Worm (Caenorhabditis elegans): ENCODE results near the gene pole-2.
A peak's percentile ranks its signal among the peaks of the same experiment; 100 is the strongest.
"Not testable (repeated sequence)": the region's sequence is repeated elsewhere in the genome, so short reads cannot be mapped to it uniquely, and the experiment has no call there.

The pole-2 gene

ce11 chrIV:8715032-8715431 lies 28.6 kb upstream of the pole-2 start, which contains the start of the genes parg-2 and ipla-5:
parg-2 (minus strand) TSS chrIV:8715132.
ipla-5 (plus strand) TSS chrIV:8715247.
- not testable (repeated sequence) for TF ChIP-seq egl-44 (GFP tag; IDR thresholded peaks at IDR 0.05); nhr-120 (GFP tag; IDR thresholded peaks at IDR 0.05); lin-54 (GFP tag; optimal IDR thresholded peaks at IDR 0.05)

DNA sequence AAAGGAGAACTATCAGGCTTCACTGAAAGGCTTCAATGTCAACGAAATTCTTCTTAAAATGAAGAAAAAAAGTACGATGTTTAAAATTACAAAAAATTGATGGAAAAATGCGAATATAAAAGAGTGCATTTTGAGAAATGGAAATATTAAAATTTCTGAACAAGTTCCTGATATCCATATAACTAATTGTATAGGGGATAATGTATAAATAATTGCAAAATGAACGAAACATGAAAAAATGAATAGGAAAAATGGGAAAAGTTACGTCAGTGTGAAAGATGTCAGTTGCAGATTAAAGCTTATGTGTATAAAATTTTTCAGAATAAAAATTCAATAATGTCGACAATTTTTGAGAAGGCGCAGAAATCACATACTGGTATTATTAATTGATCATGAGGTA lies 21.6 kb upstream of the pole-2 start:
- TF ChIP-seq dox-1 (GFP tag; IDR thresholded peaks at IDR 0.05): no peak
- no peak for TF ChIP-seq K12H6.12 (tag; optimal IDR thresholded peaks at IDR 0.05)

DNA sequence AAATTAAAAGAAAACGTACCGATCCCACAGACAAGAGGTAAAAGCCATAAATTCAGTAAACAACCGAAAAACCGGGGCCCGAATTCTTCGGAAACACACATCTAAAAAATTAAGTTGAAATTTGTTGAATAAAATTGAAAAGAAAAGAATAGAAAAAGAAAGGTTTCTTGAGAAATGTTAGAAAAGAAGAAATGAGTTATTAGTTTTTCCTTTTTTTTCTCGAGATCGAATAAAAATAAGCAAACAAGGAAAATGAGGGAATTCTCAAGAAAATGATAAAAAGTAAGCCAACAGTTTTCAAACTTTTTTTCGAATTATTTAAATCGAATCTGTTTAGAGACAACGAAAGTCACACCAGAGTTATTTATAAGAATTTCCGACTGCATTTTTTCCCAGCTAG lies 19.1 kb upstream of the pole-2 start, which contains the start of gene H23L24.4:
Gene H23L24.4, minus strand, starts transcription at position 101 of the 400 bp plus-strand sequence.
- TF ChIP-seq attf-5 (GFP tag; optimal IDR thresholded peaks at IDR 0.05): no peak
- no peak for TF ChIP-seq bed-2 (GFP tag; IDR thresholded peaks at IDR 0.05)
- TF ChIP-seq chd-7 (tag; optimal IDR thresholded peaks at IDR 0.05): no peak
- no peak for TF ChIP-seq gei-17 (GFP tag; optimal IDR thresholded peaks at IDR 0.05)
- no peak for TF ChIP-seq nfya-1 (tag; optimal IDR thresholded peaks at IDR 0.05; ENCODE audit: borderline replicate concordance, insufficient read depth)

DNA sequence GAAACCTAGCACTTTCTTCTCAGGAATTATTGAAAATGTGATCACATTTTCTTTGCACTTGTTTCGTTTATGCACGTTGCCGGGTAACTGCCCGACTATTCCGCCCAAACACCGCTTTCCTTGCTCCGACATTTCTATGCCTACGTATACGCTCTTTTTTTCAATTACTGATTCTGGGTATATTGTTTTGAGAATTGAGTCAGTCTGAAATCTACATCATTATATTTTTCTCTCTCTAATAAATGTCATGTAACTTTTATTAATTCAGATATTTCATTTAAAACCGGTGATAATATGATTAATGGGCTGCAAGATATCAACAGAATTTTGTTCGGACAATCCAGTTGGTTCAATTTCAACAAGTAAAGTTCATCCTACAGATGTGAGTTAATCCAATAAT lies 11.0 kb upstream of the pole-2 start, which contains the start of gene ttll-11:
Gene ttll-11, plus strand, starts transcription at position 301 of the 400 bp plus-strand sequence.
- no peak for TF ChIP-seq T26A5.8 (tag; optimal IDR thresholded peaks at IDR 0.05)
- TF ChIP-seq D2030.7 (GFP tag; IDR thresholded peaks at IDR 0.05): no peak
- TF ChIP-seq Y67H2A.10 (GFP tag; conservative IDR thresholded peaks at IDR 0.05): no peak
- TF ChIP-seq ceh-27 (GFP tag; optimal IDR thresholded peaks at IDR 0.05): no peak
- no peak for TF ChIP-seq snpc-1.3 (tag; optimal IDR thresholded peaks at IDR 0.05; ENCODE audit: insufficient read depth)
- no peak for TF ChIP-seq dpl-1 (GFP tag; optimal IDR thresholded peaks at IDR 0.05)
- TF ChIP-seq dox-1 (GFP tag; IDR thresholded peaks at IDR 0.05): no peak
- TF ChIP-seq repo-1 (tag; optimal IDR thresholded peaks at IDR 0.05): no peak
- TF ChIP-seq dpff-1 (tag; optimal IDR thresholded peaks at IDR 0.05): no peak
- no peak for TF ChIP-seq F37B4.10 (GFP tag; IDR thresholded peaks at IDR 0.05)
- TF ChIP-seq hmg-1.2 (GFP tag; IDR thresholded peaks at IDR 0.05): no peak

DNA sequence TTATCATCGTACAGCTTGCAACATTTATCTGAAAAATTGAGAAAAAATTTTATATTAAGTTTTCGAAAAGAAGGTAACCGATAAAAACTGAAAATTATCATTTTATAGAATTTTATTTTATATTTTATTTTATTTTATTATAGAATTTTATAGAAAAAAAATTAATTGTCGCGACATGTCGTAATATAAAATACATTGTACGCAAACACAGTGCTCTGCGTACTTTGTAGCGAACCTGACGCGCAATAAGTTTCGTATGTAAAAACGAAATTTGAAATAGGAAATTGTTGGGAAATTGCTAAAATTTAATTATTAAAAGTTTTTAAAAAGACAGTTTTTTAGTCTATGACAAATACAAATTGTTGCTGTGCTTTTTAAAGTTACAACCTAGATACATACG lies 5.1 kb upstream of the pole-2 start, which contains the start of the genes hst-1 and ints-6:
Gene hst-1, minus strand, starts transcription at position 28 of the 400 bp plus-strand sequence.
Gene ints-6, plus strand, starts transcription at position 260 of the 400 bp plus-strand sequence.
- TF ChIP-seq nhr-179 (tag; optimal IDR thresholded peaks at IDR 0.05): no peak
- TF ChIP-seq F52B5.7 (tag; optimal IDR thresholded peaks at IDR 0.05): no peak
- TF ChIP-seq ztf-18 (tag; optimal IDR thresholded peaks at IDR 0.05): peak; percentile 5

DNA sequence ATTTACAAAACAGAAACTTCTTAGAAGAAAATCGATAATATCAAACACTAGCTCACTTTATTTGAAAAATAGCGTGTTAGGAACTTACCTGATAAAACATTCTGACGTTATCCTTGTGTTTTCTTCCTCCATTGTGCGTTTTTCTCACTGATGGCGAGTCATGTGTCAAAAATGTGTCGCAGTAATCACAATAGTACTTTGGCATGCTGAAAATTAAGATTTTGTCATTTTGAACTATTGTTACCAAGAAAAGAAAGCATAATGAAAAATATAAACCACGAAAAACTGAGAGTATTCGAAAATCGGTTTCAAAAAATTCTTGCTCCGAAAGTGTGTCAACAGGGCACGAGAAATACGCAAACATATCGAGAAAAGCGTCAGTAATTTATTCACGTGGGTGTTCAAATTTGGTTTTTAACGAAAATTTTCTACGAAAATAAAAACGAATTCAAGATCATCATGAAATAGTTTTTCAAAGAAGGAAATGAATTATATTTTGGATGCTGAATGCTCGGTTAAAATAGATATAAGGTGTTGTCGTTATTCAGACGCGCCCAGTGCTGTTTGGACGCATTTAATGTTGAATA lies 1.3 kb upstream of the pole-2 start, which contains the start of gene snrp-3:
Gene snrp-3, minus strand, starts transcription at position 206 of the 587 bp plus-strand sequence.
- TF ChIP-seq die-1 (tag; optimal IDR thresholded peaks at IDR 0.05): no peak
- no peak for TF ChIP-seq madf-8 (GFP tag; conservative IDR thresholded peaks at IDR 0.05)
- TF ChIP-seq Y53F4B.3 (GFP tag; IDR thresholded peaks at IDR 0.05): no peak
- peak; percentile 49 to 94 (median 60) for TF ChIP-seq lin-35 (GFP tag; optimal IDR thresholded peaks at IDR 0.05)
- no peak for TF ChIP-seq ceh-79 (tag; optimal IDR thresholded peaks at IDR 0.05)
- TF ChIP-seq mel-28 (tag; optimal IDR thresholded peaks at IDR 0.05; ENCODE audit: borderline replicate concordance): no peak
- TF ChIP-seq lsl-1 (GFP tag; optimal IDR thresholded peaks at IDR 0.05): peak; percentile 63
- no peak for TF ChIP-seq F39B2.1 (GFP tag; IDR thresholded peaks at IDR 0.05)
- TF ChIP-seq egl-18 (GFP tag; IDR thresholded peaks at IDR 0.05): no peak
- no peak for TF ChIP-seq unc-62 (GFP tag; optimal IDR thresholded peaks at IDR 0.05)
- TF ChIP-seq sdz-38 (tag; optimal IDR thresholded peaks at IDR 0.05): no peak
- peak; percentile 37 for TF ChIP-seq snpc-4 (GFP tag; optimal IDR thresholded peaks at IDR 0.05)
- TF ChIP-seq snpc-4 (tag; optimal IDR thresholded peaks at IDR 0.05): peak; percentile 51 to 57 (median 55)
- TF ChIP-seq nfya-1 (tag; optimal IDR thresholded peaks at IDR 0.05; ENCODE audit: borderline replicate concordance, insufficient read depth): no peak
- no peak for TF ChIP-seq T07F8.4 (tag; optimal IDR thresholded peaks at IDR 0.05)
- no peak for TF ChIP-seq egl-44 (GFP tag; IDR thresholded peaks at IDR 0.05)
- peak; percentile 67 for TF ChIP-seq F33H1.4 (GFP tag; IDR thresholded peaks at IDR 0.05)
- no peak for TF ChIP-seq F37B4.10 (GFP tag; IDR thresholded peaks at IDR 0.05)
- TF ChIP-seq ztf-18 (tag; optimal IDR thresholded peaks at IDR 0.05): peak; percentile 96
- TF ChIP-seq ceh-40 (GFP tag; IDR thresholded peaks at IDR 0.05): no peak
- no peak for TF ChIP-seq gei-17 (GFP tag; optimal IDR thresholded peaks at IDR 0.05)

Data from whole organism, young adult.